Worm (Caenorhabditis elegans) whole organism, late embryonic: Measurements from ENCODE around the gene fbxb-77.
"Not testable (repeated sequence)": the region's sequence is repeated elsewhere in the genome, so short reads cannot be mapped to it uniquely, and the experiment has no call there.

Experiments
- nhr-11 ChIP-seq: fragments of 150-350 bp; optimal IDR thresholded peaks from 2 replicates; lab custom pipeline; 2014; ENCODE audit warnings: missing biosample characterization, missing genetic modification characterization
- pha-4 ChIP-seq: fragments of 150-350 bp; optimal IDR thresholded peaks from 2 replicates; lab custom pipeline; 2018; ENCODE audit warnings: missing biosample characterization, missing genetic modification reagents, missing genetic modification characterization
- rnt-1 ChIP-seq: sonication (generic microtip); optimal IDR thresholded peaks from 2 replicates; lab custom pipeline; 2016; ENCODE audit warnings: missing genetic modification characterization, missing compliant biosample characterization

ce11 chrIV:4784687-4785086, 28.7 kb upstream of the fbxb-77 start:
- TF ChIP-seq rnt-1 (tag; lab: Kevin White, UChicago); pha-4 (tag; lab: Kevin White, UChicago); nhr-11: not testable (repeated sequence)
